Fruit fly (Drosophila melanogaster) whole organism, wandering third instar larva: ENCODE measurements around the gene CG11583.

ENCODE experiments used
- Hnf4 ChIP-seq: fragments of 200-800 bp; sonication (Bioruptor generic); optimal IDR thresholded peaks from 2 replicates; lab custom pipeline; 2016; ENCODE audit warnings: missing biosample characterization, mild to moderate bottlenecking, missing genetic modification characterization
- br ChIP-seq: fragments of 200-800 bp; sonication (Bioruptor generic); optimal IDR thresholded peaks from 2 replicates; lab custom pipeline; 2016; ENCODE audit warnings: missing biosample characterization, missing genetic modification characterization
- dsf ChIP-seq: sonication (Bioruptor generic); optimal IDR thresholded peaks from 2 replicates; lab custom pipeline; 2016; ENCODE audit warnings: missing biosample characterization, missing genetic modification characterization, borderline replicate concordance
- woc ChIP-seq: sonication (Bioruptor generic); optimal IDR thresholded peaks from 2 replicates; lab custom pipeline; 2016; ENCODE audit warnings: missing biosample characterization, mild to moderate bottlenecking, missing genetic modification characterization

dm6 chr3L:4282627-4283026 is at the start of gene CG11583:
- TF ChIP-seq woc (GFP tag; lab: Kevin White, UChicago) (no peak), Hnf4 (no peak), dsf (GFP tag; lab: Kevin White, UChicago) (no peak), br (no peak)
